Fruit fly (Drosophila melanogaster) whole organism, embryonic: ENCODE measurements around the gene CG13024.

Source experiments
- C15 ChIP-seq: fragments of 200-800 bp; sonication (Bioruptor generic); IDR thresholded peaks from 3 replicates; pipeline ENCODE4 v1.3.6; 2022; ENCODE audit warnings: missing biosample characterization, missing genetic modification characterization
- CG10209 ChIP-seq: fragments of 200-800 bp; sonication (Bioruptor generic); optimal IDR thresholded peaks from 3 replicates; lab custom pipeline; 2017; ENCODE audit warnings: missing biosample characterization, mild to moderate bottlenecking, missing genetic modification characterization, missing genetic modification reagents
- CG10431 ChIP-seq: fragments of 200-800 bp; sonication (Bioruptor generic); optimal IDR thresholded peaks from 3 replicates; lab custom pipeline; 2018; ENCODE audit warnings: missing biosample characterization, mild to moderate bottlenecking, missing genetic modification characterization
- CG10462 ChIP-seq: fragments of 200-800 bp; sonication (Bioruptor generic); optimal IDR thresholded peaks from 2 replicates; lab custom pipeline; 2016; ENCODE audit warnings: missing biosample characterization, missing genetic modification characterization
- CG12155 ChIP-seq: fragments of 200-800 bp; sonication (Bioruptor generic); optimal IDR thresholded peaks from 3 replicates; lab custom pipeline; 2016; ENCODE audit warnings: missing biosample characterization, missing genetic modification characterization
- CG13287 ChIP-seq: fragments of 200-800 bp; sonication (Bioruptor generic); IDR thresholded peaks from 2 replicates; pipeline ENCODE4 v1.3.6; 2022; ENCODE audit warnings: missing biosample characterization, missing genetic modification characterization; ENCODE audit not compliant: partially characterized antibody
- CG13775 ChIP-seq: fragments of 200-800 bp; sonication (Bioruptor generic); optimal IDR thresholded peaks from 3 replicates; lab custom pipeline; 2017; ENCODE audit warnings: missing biosample characterization, mild to moderate bottlenecking, missing genetic modification characterization
- CG1602 ChIP-seq: fragments of 200-800 bp; sonication (Bioruptor generic); optimal IDR thresholded peaks from 3 replicates; lab custom pipeline; 2016; ENCODE audit warnings: missing biosample characterization, missing genetic modification characterization
- CG17385 ChIP-seq: fragments of 200-800 bp; sonication (Bioruptor generic); optimal IDR thresholded peaks from 3 replicates; lab custom pipeline; 2018; ENCODE audit warnings: missing biosample characterization, mild to moderate bottlenecking, missing genetic modification characterization
- CG18476 ChIP-seq: fragments of 200-800 bp; sonication (Bioruptor generic); optimal IDR thresholded peaks from 2 replicates; lab custom pipeline; 2016; ENCODE audit warnings: missing biosample characterization, mild to moderate bottlenecking, missing genetic modification characterization
- CG18619 ChIP-seq: fragments of 200-800 bp; sonication (Bioruptor generic); optimal IDR thresholded peaks from 3 replicates; lab custom pipeline; 2017; ENCODE audit warnings: missing biosample characterization, mild to moderate bottlenecking, missing genetic modification characterization
- CG34376 ChIP-seq: fragments of 200-800 bp; sonication (Bioruptor generic); optimal IDR thresholded peaks from 2 replicates; lab custom pipeline; 2018; ENCODE audit warnings: missing biosample characterization, mild to moderate bottlenecking, missing genetic modification characterization
- CG8388 ChIP-seq: fragments of 200-800 bp; sonication (Bioruptor generic); optimal IDR thresholded peaks from 2 replicates; lab custom pipeline; 2019; ENCODE audit warnings: missing biosample characterization, mild to moderate bottlenecking, missing genetic modification characterization, moderate library complexity
- CG9437 ChIP-seq: fragments of 200-800 bp; sonication (Bioruptor generic); optimal IDR thresholded peaks from 2 replicates; lab custom pipeline; 2018; ENCODE audit warnings: missing biosample characterization, mild to moderate bottlenecking, missing genetic modification characterization
- CG9609 ChIP-seq: fragments of 200-800 bp; sonication (Bioruptor generic); optimal IDR thresholded peaks from 3 replicates; lab custom pipeline; 2016; ENCODE audit warnings: missing biosample characterization, missing genetic modification characterization
- CTCF ChIP-seq: fragments of 200-800 bp; sonication (Bioruptor generic); optimal IDR thresholded peaks from 2 replicates; lab custom pipeline; 2017; ENCODE audit warnings: missing biosample characterization, mild to moderate bottlenecking, missing genetic modification characterization, moderate library complexity
- Dad ChIP-seq: fragments of 200-800 bp; sonication (Bioruptor generic); optimal IDR thresholded peaks from 3 replicates; lab custom pipeline; 2016; ENCODE audit warnings: missing biosample characterization, missing genetic modification characterization
- Ets97D ChIP-seq: fragments of 200-800 bp; sonication (Bioruptor generic); optimal IDR thresholded peaks from 3 replicates; lab custom pipeline; 2016; ENCODE audit warnings: missing biosample characterization, missing genetic modification characterization
- Med ChIP-seq: fragments of 200-800 bp; sonication (Bioruptor generic); peaks from one replicate; lab custom pipeline; 2016; ENCODE audit warnings: missing biosample characterization, missing genetic modification characterization, mild to moderate bottlenecking, inconsistent platforms, moderate library complexity
- Mes4 ChIP-seq: fragments of 200-800 bp; sonication (Bioruptor generic); optimal IDR thresholded peaks from 2 replicates; lab custom pipeline; 2016; ENCODE audit warnings: missing biosample characterization, missing genetic modification characterization
- NFAT ChIP-seq: fragments of 200-800 bp; sonication (Bioruptor generic); IDR thresholded peaks from 2 replicates; pipeline ENCODE4 v1.3.6; 2022; ENCODE audit warnings: missing biosample characterization, missing genetic modification characterization
- Ptx1 ChIP-seq: fragments of 200-800 bp; sonication (Bioruptor generic); IDR thresholded peaks from 2 replicates; pipeline ENCODE4 v1.3.6; 2022; ENCODE audit warnings: missing biosample characterization, missing genetic modification characterization
- Sox102F ChIP-seq: fragments of 200-800 bp; sonication (Bioruptor generic); optimal IDR thresholded peaks from 2 replicates; lab custom pipeline; 2018; ENCODE audit warnings: missing biosample characterization, mild to moderate bottlenecking, missing genetic modification characterization, moderate library complexity
- ash1 ChIP-seq: fragments of 200-800 bp; sonication (Bioruptor generic); optimal IDR thresholded peaks from 2 replicates; lab custom pipeline; 2018; ENCODE audit warnings: missing biosample characterization, mild to moderate bottlenecking, missing genetic modification characterization
- bab2 ChIP-seq: fragments of 200-800 bp; sonication (Bioruptor generic); optimal IDR thresholded peaks from 2 replicates; lab custom pipeline; 2016; ENCODE audit warnings: missing biosample characterization, missing genetic modification characterization
- bbx ChIP-seq: fragments of 200-800 bp; sonication (Bioruptor generic); IDR thresholded peaks from 2 replicates; pipeline ENCODE4 v1.3.6; 2022; ENCODE audit warnings: missing biosample characterization, missing genetic modification characterization; ENCODE audit not compliant: partially characterized antibody
- bsh ChIP-seq, 2 experiments: fragments of 200-800 bp; sonication (Bioruptor generic); optimal IDR thresholded peaks; 2 replicates each; lab custom pipeline; 2017 to 2018; ENCODE audit warnings: mild to moderate bottlenecking in 2 of 2, missing biosample characterization in 2 of 2, missing genetic modification characterization in 2 of 2, moderate library complexity in 1 of 2
- dmrt11E ChIP-seq: fragments of 200-800 bp; sonication (Bioruptor generic); optimal IDR thresholded peaks from 3 replicates; lab custom pipeline; 2018; ENCODE audit warnings: missing biosample characterization, mild to moderate bottlenecking, missing genetic modification characterization, moderate library complexity
- dpn ChIP-seq, 2 experiments: fragments of 200-800 bp; sonication (Bioruptor generic); optimal IDR thresholded peaks; 3 replicates each; lab custom pipeline; 2016; ENCODE audit warnings: missing biosample characterization in 2 of 2, missing genetic modification characterization in 2 of 2
- ftz-f1 ChIP-seq: fragments of 200-800 bp; sonication (Bioruptor generic); optimal IDR thresholded peaks from 2 replicates; lab custom pipeline; 2016; ENCODE audit warnings: missing biosample characterization, missing genetic modification characterization
- jing ChIP-seq: fragments of 200-800 bp; sonication (Bioruptor generic); optimal IDR thresholded peaks from 2 replicates; lab custom pipeline; 2018; ENCODE audit warnings: missing biosample characterization, mild to moderate bottlenecking, missing genetic modification characterization
- pita ChIP-seq: fragments of 200-800 bp; sonication (Bioruptor generic); optimal IDR thresholded peaks from 2 replicates; lab custom pipeline; 2017; ENCODE audit warnings: missing biosample characterization, mild to moderate bottlenecking, missing genetic modification characterization
- run ChIP-seq: fragments of 200-800 bp; sonication (Bioruptor generic); optimal IDR thresholded peaks from 3 replicates; lab custom pipeline; 2018; ENCODE audit warnings: missing biosample characterization, mild to moderate bottlenecking, missing genetic modification characterization
- sob ChIP-seq: fragments of 200-800 bp; sonication (Bioruptor generic); IDR thresholded peaks from 2 replicates; pipeline ENCODE4 v1.3.6; 2022; ENCODE audit warnings: missing biosample characterization, missing genetic modification characterization
- sug ChIP-seq: fragments of 200-800 bp; optimal IDR thresholded peaks from 2 replicates; lab custom pipeline; 2019; ENCODE audit warnings: missing biosample characterization, mild to moderate bottlenecking, missing genetic modification characterization, moderate library complexity
- tin ChIP-seq: fragments of 200-800 bp; sonication (Bioruptor generic); optimal IDR thresholded peaks from 3 replicates; lab custom pipeline; 2016; ENCODE audit warnings: missing biosample characterization, missing genetic modification characterization
- vnd ChIP-seq: fragments of 200-800 bp; sonication (Bioruptor generic); IDR thresholded peaks from 3 replicates; pipeline ENCODE4 v1.3.6; 2022; ENCODE audit warnings: missing biosample characterization, missing genetic modification characterization; ENCODE audit not compliant: partially characterized antibody
- zen ChIP-seq: fragments of 200-800 bp; sonication (Bioruptor generic); optimal IDR thresholded peaks from 3 replicates; lab custom pipeline; 2018; ENCODE audit warnings: missing biosample characterization, mild to moderate bottlenecking, missing genetic modification characterization, moderate library complexity
- zf30C ChIP-seq: fragments of 200-800 bp; sonication (Bioruptor generic); optimal IDR thresholded peaks from 3 replicates; lab custom pipeline; 2018; ENCODE audit warnings: missing biosample characterization, mild to moderate bottlenecking, missing genetic modification characterization

CG13024 gene

dm6 chr3L:16844920-16845573 is 16.2 kb upstream of the CG13024 start, which contains the start of the genes kud and Zcchc7 (continued):
- peak; percentile 40 for TF ChIP-seq CG1602 (GFP tag; lab: Kevin White, UChicago)
- peak; percentile 34 for TF ChIP-seq Ptx1
- TF ChIP-seq CG8388 (GFP tag; lab: Kevin White, UChicago) = peak; percentile 21
- TF ChIP-seq zen = peak; percentile 33
- TF ChIP-seq bbx (GFP tag; lab: Robert Waterston, UW) = peak; percentile 7; the same call in 1 of the 2 replicates
- peak; percentile 59 for TF ChIP-seq tin (GFP tag; lab: Kevin White, UChicago)
- peak; percentile 42 for TF ChIP-seq CG18476
- peak; percentile 48 for TF ChIP-seq CG10462 (GFP tag; lab: Kevin White, UChicago)
- TF ChIP-seq run = no peak
- peak; percentile 49 for TF ChIP-seq CG18619
- peak; percentile 87 for TF ChIP-seq Med (GFP tag; lab: Kevin White, UChicago)
- peak; percentile 54 for TF ChIP-seq CG10209 (GFP tag; lab: Kevin White, UChicago)
- TF ChIP-seq jing (GFP tag; lab: Kevin White, UChicago) = no peak
- no peak for TF ChIP-seq ftz-f1 (GFP tag; lab: Kevin White, UChicago)
- TF ChIP-seq CG12155 = peak; percentile 73
- TF ChIP-seq Dad (GFP tag; lab: Kevin White, UChicago) = peak; percentile 58
- TF ChIP-seq NFAT = peak; percentile 75
- peak; percentile 39; the same call in 1 of the 2 replicates for TF ChIP-seq CG13287 (GFP tag; lab: Robert Waterston, UW)
- TF ChIP-seq vnd (GFP tag; lab: Robert Waterston, UW) = peak; percentile 31; the same call in 1 of the 3 replicates
- TF ChIP-seq CG9609 (GFP tag; lab: Kevin White, UChicago) = peak; percentile 47
- peak; percentile 5 for TF ChIP-seq CTCF
- TF ChIP-seq zf30C (GFP tag; lab: Kevin White, UChicago) = peak; percentile 17
- peak; percentile 57 for TF ChIP-seq dmrt11E (tag; lab: Kevin White, UChicago)
- TF ChIP-seq CG9437 (GFP tag; lab: Kevin White, UChicago) = peak; percentile 57
- TF ChIP-seq bab2 (GFP tag; lab: Kevin White, UChicago) = peak; percentile 25
- peak; percentile 44 to 56 for TF ChIP-seq dpn (GFP tag; optimal IDR thresholded peaks at IDR 0.05; lab: Kevin White, UChicago)
- TF ChIP-seq sug (tag; lab: Kevin White, UChicago) = peak; percentile 86
- TF ChIP-seq pita = no peak
- TF ChIP-seq CG34376 (GFP tag; lab: Kevin White, UChicago) = peak; percentile 77
- peak; percentile 70 for TF ChIP-seq CG13775 (GFP tag; lab: Kevin White, UChicago)
- no peak for TF ChIP-seq ash1 (GFP tag; lab: Kevin White, UChicago)
- peak; percentile 62 for TF ChIP-seq sob (GFP tag; lab: Robert Waterston, UW)
- TF ChIP-seq Mes4 (GFP tag; lab: Kevin White, UChicago) = peak; percentile 10
- TF ChIP-seq Sox102F = no peak
- no peak for TF ChIP-seq C15 (GFP tag; lab: Robert Waterston, UW)
- TF ChIP-seq Ets97D = peak; percentile 65
- peak in 1 of 2 experiments; percentile 43 for TF ChIP-seq bsh (GFP tag; optimal IDR thresholded peaks at IDR 0.05; lab: Kevin White, UChicago)
- TF ChIP-seq CG17385 = peak; percentile 59

dm6 chr3L:16842952-16843351 is 14.1 kb upstream of the CG13024 start:
- TF ChIP-seq CG10431 (GFP tag; lab: Kevin White, UChicago) (peak; percentile 34), CG18476 (no peak), Med (GFP tag; lab: Kevin White, UChicago) (peak; percentile 27)
